Worm (Caenorhabditis elegans) whole organism, young adult: ENCODE data around the gene taf-7.2.

Source experiments
- B0019.2 ChIP-seq: fragments of 200-800 bp; sonication (Bioruptor generic); conservative IDR thresholded peaks from 2 replicates; pipeline ENCODE4 v1.3.6; 2022; ENCODE audit warnings: missing genetic modification reagents, missing genetic modification characterization, missing compliant biosample characterization
- B0261.1 ChIP-seq: sonication (generic microtip); optimal IDR thresholded peaks from 2 replicates; lab custom pipeline; 2016; ENCODE audit warnings: mild to moderate bottlenecking, missing genetic modification characterization, moderate library complexity, missing compliant biosample characterization
- D2030.7 ChIP-seq: fragments of 200-800 bp; sonication (Bioruptor generic); IDR thresholded peaks from 2 replicates; pipeline ENCODE4 v1.3.6; 2022; ENCODE audit warnings: missing genetic modification reagents, missing genetic modification characterization, missing compliant biosample characterization
- F23B12.7 ChIP-seq: sonication (generic microtip); optimal IDR thresholded peaks from 2 replicates; lab custom pipeline; 2017; ENCODE audit warnings: missing genetic modification characterization, mild to moderate bottlenecking, missing compliant biosample characterization, antibody characterized with exemption, moderate library complexity; ENCODE audit not compliant: insufficient read depth
- F33H1.4 ChIP-seq: fragments of 200-800 bp; sonication (Bioruptor generic); IDR thresholded peaks from 2 replicates; pipeline ENCODE4 v1.3.6; 2022; ENCODE audit warnings: missing genetic modification reagents, missing genetic modification characterization, missing compliant biosample characterization
- F39B2.1 ChIP-seq: fragments of 200-800 bp; sonication (Bioruptor generic); IDR thresholded peaks from 2 replicates; pipeline ENCODE4 v1.3.6; 2022; ENCODE audit warnings: missing genetic modification reagents, missing genetic modification characterization, missing compliant biosample characterization
- F52B5.7 ChIP-seq: sonication (generic microtip); optimal IDR thresholded peaks from 2 replicates; lab custom pipeline; 2016; ENCODE audit warnings: mild to moderate bottlenecking, missing genetic modification characterization, missing compliant biosample characterization
- K11D2.4 ChIP-seq: fragments of 200-800 bp; sonication (Bioruptor generic); IDR thresholded peaks from 2 replicates; pipeline ENCODE4 v1.3.6; 2022; ENCODE audit warnings: missing genetic modification reagents, missing genetic modification characterization, missing compliant biosample characterization
- K12H6.12 ChIP-seq: fragments of 200-800 bp; sonication (Bioruptor generic); optimal IDR thresholded peaks from 2 replicates; lab custom pipeline; 2018; ENCODE audit warnings: mild to moderate bottlenecking, missing genetic modification characterization, missing compliant biosample characterization
- Y53G8AR.9 ChIP-seq: fragments of 200-800 bp; sonication (Bioruptor generic); conservative IDR thresholded peaks from 2 replicates; pipeline ENCODE4 v1.3.6; 2022; ENCODE audit warnings: missing genetic modification reagents, missing genetic modification characterization, missing compliant biosample characterization
- Y67H2A.10 ChIP-seq: fragments of 200-800 bp; sonication (Bioruptor generic); conservative IDR thresholded peaks from 2 replicates; pipeline ENCODE4 v1.3.6; 2022; ENCODE audit warnings: missing genetic modification reagents, missing genetic modification characterization, missing compliant biosample characterization
- Y79H2A.3 ChIP-seq: fragments of 200-800 bp; sonication (Bioruptor generic); conservative IDR thresholded peaks from 2 replicates; pipeline ENCODE4 v1.3.6; 2022; ENCODE audit warnings: missing genetic modification reagents, missing genetic modification characterization, missing compliant biosample characterization
- ama-1 ChIP-seq, 3 experiments: fragments of 150-350 bp in 1 of 3; sonication (generic microtip) in 2 of 3; optimal IDR thresholded peaks; 2 replicates each; lab custom pipeline; 2014 to 2018; ENCODE audit warnings: missing biosample characterization in 2 of 3, missing genetic modification characterization in 2 of 3, missing genetic modification reagents in 2 of 3
- attf-5 ChIP-seq: fragments of 200-800 bp; sonication (Bioruptor generic); optimal IDR thresholded peaks from 2 replicates; lab custom pipeline; 2018; ENCODE audit warnings: mild to moderate bottlenecking, missing genetic modification characterization, missing compliant biosample characterization
- bed-2 ChIP-seq: fragments of 200-800 bp; sonication (Bioruptor generic); IDR thresholded peaks from 2 replicates; pipeline ENCODE4 v1.3.6; 2022; ENCODE audit warnings: missing genetic modification reagents, missing genetic modification characterization, missing compliant biosample characterization
- cebp-1 ChIP-seq, 2 experiments: fragments of 200-800 bp in 1 of 2; sonication (Bioruptor generic) in 1 of 2; sonication (generic microtip) in 1 of 2; IDR thresholded peaks in 1 of 2; optimal IDR thresholded peaks in 1 of 2; 2 replicates each; pipeline versions ENCODE4 v1.3.6 to Lab custom; 2017 to 2022; ENCODE audit warnings: missing compliant biosample characterization in 2 of 2, missing genetic modification characterization in 2 of 2, mild to moderate bottlenecking in 1 of 2, missing genetic modification reagents in 1 of 2, moderate library complexity in 1 of 2
- ceh-27 ChIP-seq: fragments of 200-800 bp; sonication (Bioruptor generic); optimal IDR thresholded peaks from 2 replicates; lab custom pipeline; 2018; ENCODE audit warnings: mild to moderate bottlenecking, missing genetic modification characterization, moderate library complexity, missing compliant biosample characterization
- dpff-1 ChIP-seq: sonication (generic microtip); optimal IDR thresholded peaks from 2 replicates; lab custom pipeline; 2017; ENCODE audit warnings: mild to moderate bottlenecking, missing genetic modification characterization, missing compliant biosample characterization
- dpl-1 ChIP-seq: fragments of 150-350 bp; optimal IDR thresholded peaks from 2 replicates; lab custom pipeline; 2014; ENCODE audit warnings: missing biosample characterization, missing genetic modification reagents, missing genetic modification characterization
- efl-1 ChIP-seq: fragments of 150-350 bp; optimal IDR thresholded peaks from 2 replicates; lab custom pipeline; 2014; ENCODE audit warnings: missing biosample characterization, missing genetic modification reagents, missing genetic modification characterization
- egrh-3 ChIP-seq: fragments of 200-800 bp; sonication (Bioruptor generic); IDR thresholded peaks from 2 replicates; pipeline ENCODE4 v1.3.6; 2022; ENCODE audit warnings: missing genetic modification reagents, missing genetic modification characterization, missing compliant biosample characterization
- ets-4 ChIP-seq: fragments of 200-800 bp; sonication (Bioruptor generic); optimal IDR thresholded peaks from 2 replicates; lab custom pipeline; 2018; ENCODE audit warnings: mild to moderate bottlenecking, missing genetic modification characterization, missing compliant biosample characterization
- hlh-26 ChIP-seq: fragments of 200-800 bp; sonication (Bioruptor generic); conservative IDR thresholded peaks from 2 replicates; pipeline ENCODE4 v1.3.6; 2022; ENCODE audit warnings: missing genetic modification reagents, missing genetic modification characterization, missing compliant biosample characterization
- hsf-1 ChIP-seq: fragments of 200-800 bp; sonication (Bioruptor generic); IDR thresholded peaks from 2 replicates; pipeline ENCODE4 v1.3.6; 2022; ENCODE audit warnings: missing genetic modification reagents, missing genetic modification characterization, missing compliant biosample characterization
- lag-1 ChIP-seq: fragments of 200-800 bp; sonication (Bioruptor generic); IDR thresholded peaks from 2 replicates; pipeline ENCODE4 v1.3.6; 2022; ENCODE audit warnings: missing genetic modification reagents, missing genetic modification characterization, missing compliant biosample characterization
- let-526 ChIP-seq: fragments of 200-800 bp; sonication (Bioruptor generic); IDR thresholded peaks from 2 replicates; pipeline ENCODE4 v1.3.6; 2022; ENCODE audit warnings: missing genetic modification reagents, missing genetic modification characterization, missing compliant biosample characterization
- lin-26 ChIP-seq: fragments of 200-800 bp; sonication (Bioruptor generic); IDR thresholded peaks from 2 replicates; pipeline ENCODE4 v1.3.6; 2022; ENCODE audit warnings: missing genetic modification reagents, missing genetic modification characterization, missing compliant biosample characterization
- lin-40 ChIP-seq: sonication (generic microtip); optimal IDR thresholded peaks from 2 replicates; lab custom pipeline; 2016; ENCODE audit warnings: missing genetic modification characterization, mild to moderate bottlenecking, missing compliant biosample characterization, missing genotype, missing genetic modification reagents
- lin-54 ChIP-seq: fragments of 200-800 bp; sonication (Bioruptor generic); optimal IDR thresholded peaks from 2 replicates; lab custom pipeline; 2018; ENCODE audit warnings: mild to moderate bottlenecking, missing genetic modification characterization, missing compliant biosample characterization
- lsl-1 ChIP-seq: fragments of 200-800 bp; sonication (Bioruptor generic); optimal IDR thresholded peaks from 2 replicates; lab custom pipeline; 2018; ENCODE audit warnings: mild to moderate bottlenecking, missing genetic modification characterization, moderate library complexity, missing compliant biosample characterization
- madf-3 ChIP-seq: fragments of 200-800 bp; sonication (Bioruptor generic); IDR thresholded peaks from 2 replicates; pipeline ENCODE4 v1.3.6; 2022; ENCODE audit warnings: missing genetic modification reagents, missing genetic modification characterization, missing compliant biosample characterization
- madf-6 ChIP-seq: fragments of 200-800 bp; sonication (Bioruptor generic); IDR thresholded peaks from 2 replicates; pipeline ENCODE4 v1.3.6; 2022; ENCODE audit warnings: missing genetic modification reagents, missing genetic modification characterization, missing compliant biosample characterization
- mcd-1 ChIP-seq: fragments of 200-800 bp; sonication (Bioruptor generic); IDR thresholded peaks from 2 replicates; pipeline ENCODE4 v1.3.6; 2022; ENCODE audit warnings: missing genetic modification reagents, missing genetic modification characterization, missing compliant biosample characterization
- rec-8 ChIP-seq, 2 experiments: sonication (generic microtip); optimal IDR thresholded peaks; 2 replicates each; lab custom pipeline; 2016; ENCODE audit warnings: mild to moderate bottlenecking in 2 of 2, missing genetic modification characterization in 2 of 2, missing genetic modification reagents in 2 of 2, missing genotype in 2 of 2, missing biosample characterization in 1 of 2, missing compliant biosample characterization in 1 of 2, moderate library complexity in 1 of 2
- rpc-1 ChIP-seq, 2 experiments: fragments of 150-350 bp in 1 of 2; sonication (generic microtip) in 1 of 2; optimal IDR thresholded peaks; 2 replicates each; lab custom pipeline; 2014 to 2018; ENCODE audit warnings: missing biosample characterization in 1 of 2, missing genetic modification characterization in 1 of 2, missing genetic modification reagents in 1 of 2, missing genotype in 1 of 2
- snpc-1.3 ChIP-seq: sonication (generic microtip); optimal IDR thresholded peaks from 2 replicates; lab custom pipeline; 2017; ENCODE audit warnings: missing genetic modification characterization, mild to moderate bottlenecking, missing compliant biosample characterization, antibody characterized with exemption, moderate library complexity, missing genotype, missing genetic modification reagents; ENCODE audit not compliant: insufficient read depth
- tbp1 ChIP-seq: fragments of 200-800 bp; sonication (Bioruptor generic); optimal IDR thresholded peaks from 2 replicates; lab custom pipeline; 2018; ENCODE audit warnings: mild to moderate bottlenecking, missing genetic modification characterization, missing compliant biosample characterization
- unc-130 ChIP-seq: sonication (generic microtip); optimal IDR thresholded peaks from 2 replicates; lab custom pipeline; 2016; ENCODE audit warnings: missing genetic modification reagents, missing genetic modification characterization, missing compliant biosample characterization
- xnd-1 ChIP-seq: sonication (generic microtip); optimal IDR thresholded peaks from 2 replicates; lab custom pipeline; 2016; ENCODE audit warnings: missing genotype, missing genetic modification reagents, missing genetic modification characterization, missing compliant biosample characterization
- zfh-2 ChIP-seq: fragments of 200-800 bp; sonication (Bioruptor generic); conservative IDR thresholded peaks from 2 replicates; pipeline ENCODE4 v1.3.6; 2022; ENCODE audit warnings: missing genetic modification reagents, missing genetic modification characterization, missing compliant biosample characterization
- ztf-25 ChIP-seq: fragments of 200-800 bp; sonication (Bioruptor generic); IDR thresholded peaks from 2 replicates; pipeline ENCODE4 v1.3.6; 2022; ENCODE audit warnings: missing genetic modification reagents, missing genetic modification characterization, missing compliant biosample characterization
- ztf-28 ChIP-seq: fragments of 200-800 bp; sonication (Bioruptor generic); IDR thresholded peaks from 2 replicates; pipeline ENCODE4 v1.3.6; 2022; ENCODE audit warnings: missing genetic modification reagents, missing genetic modification characterization, missing compliant biosample characterization

Gene taf-7.2

DNA sequence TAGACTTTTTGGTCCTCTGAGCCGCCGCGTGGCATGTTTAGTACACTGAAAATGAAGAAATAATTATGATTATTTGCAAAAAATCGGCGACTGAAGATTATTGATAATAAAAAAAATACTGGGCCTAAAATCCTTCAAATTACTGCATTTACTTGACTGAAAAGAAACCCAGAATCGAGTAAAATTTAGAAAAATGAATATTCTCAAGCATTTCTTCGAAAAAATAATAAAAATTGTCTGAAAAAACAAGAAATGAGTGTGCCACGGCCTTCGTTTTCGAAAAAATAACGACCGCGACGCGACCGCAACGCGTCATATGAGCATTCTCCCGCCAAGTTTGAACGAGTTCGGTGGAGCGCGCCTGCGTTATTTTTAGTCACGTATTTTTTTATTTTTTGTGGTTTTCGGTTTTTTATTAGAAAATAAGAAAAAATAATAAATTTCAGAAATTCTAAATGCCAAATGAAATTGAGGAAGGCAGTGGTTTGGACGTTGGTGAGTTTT, 14.7 kb upstream of the taf-7.2 start, which contains the start of the genes rsp-3 and spin-4 (continued):
- TF ChIP-seq ceh-27 (GFP tag; lab: Kevin White, UChicago) (peak; percentile 14), madf-3 (GFP tag; lab: Robert Waterston, UW) (peak; percentile 99), lin-40 (tag; lab: Kevin White, UChicago) (peak; percentile 17), F33H1.4 (GFP tag; lab: Robert Waterston, UW) (peak; percentile 44; the same call in 1 of the 2 replicates), lin-54 (peak; percentile 89), rpc-1 (optimal IDR thresholded peaks at IDR 0.05; lab: Kevin White, UChicago) (no peak), rpc-1 (tag; optimal IDR thresholded peaks at IDR 0.05; lab: Kevin White, UChicago) (no peak), cebp-1 (GFP tag; IDR thresholded peaks at IDR 0.05; lab: Robert Waterston, UW) (no peak), cebp-1 (tag; optimal IDR thresholded peaks at IDR 0.05; lab: Kevin White, UChicago) (peak; percentile 28), D2030.7 (GFP tag; lab: Robert Waterston, UW) (peak; percentile 56; the same call in 1 of the 2 replicates), dpl-1 (GFP tag; lab: Kevin White, UChicago) (peak; percentile 84), efl-1 (GFP tag; lab: Kevin White, UChicago) (peak; percentile 86), F23B12.7 (tag; lab: Kevin White, UChicago) (peak; percentile 72), let-526 (no peak), ztf-28 (no peak), dpff-1 (no peak), attf-5 (peak; percentile 87), hlh-26 (no peak), madf-6 (GFP tag; lab: Robert Waterston, UW) (peak; percentile 71), mcd-1 (GFP tag; lab: Robert Waterston, UW) (peak; percentile 86), lag-1 (GFP tag; lab: Robert Waterston, UW) (no peak), lsl-1 (peak; percentile 57), tbp1 (peak; percentile 36), snpc-1.3 (peak; percentile 57), ets-4 (GFP tag; lab: Kevin White, UChicago) (no peak)

DNA sequence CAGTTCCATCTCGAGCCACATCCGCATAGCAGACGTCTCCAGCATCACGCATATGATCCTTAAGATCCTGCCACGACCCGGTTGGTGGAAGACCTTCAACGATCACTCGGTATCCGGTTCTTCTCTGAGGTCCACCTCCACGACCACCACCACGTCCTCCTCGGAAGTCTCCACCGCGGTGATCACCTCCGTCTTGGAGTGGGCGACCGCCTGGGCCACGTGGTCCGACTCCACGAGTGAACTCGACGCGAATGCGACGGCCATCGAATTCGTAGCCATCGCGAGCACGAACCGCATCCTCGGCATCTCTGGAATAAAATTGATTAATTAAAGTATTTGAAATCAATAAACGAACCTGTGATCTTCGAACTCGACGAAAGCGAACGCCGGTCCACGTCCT, 14.2 kb upstream of the taf-7.2 start:
- TF ChIP-seq Y67H2A.10 (GFP tag; lab: Robert Waterston, UW), result no peak
- 0 out of 2 replicates have a peak, but pooled peaks have one; percentile 16 for TF ChIP-seq K11D2.4 (GFP tag; lab: Robert Waterston, UW)
- no peak for TF ChIP-seq hsf-1
- TF ChIP-seq F52B5.7 (tag; lab: Kevin White, UChicago), result peak; percentile 26
- TF ChIP-seq lin-40 (tag; lab: Kevin White, UChicago), result no peak
- peak; percentile 77 for TF ChIP-seq madf-3 (GFP tag; lab: Robert Waterston, UW)
- TF ChIP-seq egrh-3 (GFP tag; lab: Robert Waterston, UW), result peak; percentile 35; the same call in 1 of the 2 replicates
- peak; percentile 60 for TF ChIP-seq zfh-2 (GFP tag; lab: Robert Waterston, UW)
- no peak for TF ChIP-seq K12H6.12 (tag; lab: Kevin White, UChicago)
- TF ChIP-seq, all 124 proteins: peak for 5

DNA sequence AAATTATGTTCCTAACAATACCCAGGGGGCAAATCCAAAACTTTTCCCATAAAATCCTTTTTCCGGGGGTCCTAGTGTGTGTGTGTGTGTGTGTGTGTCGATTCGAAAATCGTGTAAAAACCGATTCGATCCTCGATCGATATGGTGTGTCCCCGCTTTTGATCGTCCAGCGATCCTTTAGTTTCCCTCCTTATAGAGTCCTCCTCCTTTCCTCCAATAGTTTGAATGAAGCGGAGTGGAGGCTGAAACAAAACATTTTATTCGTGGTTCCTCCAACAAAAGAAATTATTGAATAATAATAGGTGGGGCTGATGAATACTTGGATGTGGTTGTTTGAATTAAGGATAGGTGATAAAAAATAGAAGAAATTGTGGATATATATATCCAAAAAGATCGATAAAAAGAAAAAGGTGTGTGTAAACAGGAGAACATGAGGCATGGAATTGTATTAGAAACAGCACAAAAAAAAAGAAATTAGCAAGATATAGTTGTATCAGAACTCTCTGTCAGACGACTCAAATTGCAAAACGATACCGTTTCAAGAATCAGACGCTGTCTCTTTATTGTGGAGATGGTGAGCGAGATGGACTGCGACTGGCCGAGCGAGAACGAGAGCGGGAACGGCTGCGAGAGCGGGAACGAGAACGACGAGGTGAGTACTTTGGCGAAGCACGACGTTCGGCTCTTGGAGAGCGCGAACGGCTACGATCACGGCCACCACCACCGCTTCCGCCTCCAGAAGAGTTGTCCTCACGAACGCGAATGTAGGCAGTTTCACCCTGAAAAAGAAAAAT, 13.4 kb upstream of the taf-7.2 start:
- TF ChIP-seq hsf-1 (peak; percentile 53; the same call in 1 of the 2 replicates), bed-2 (GFP tag; lab: Robert Waterston, UW) (no peak), unc-130 (GFP tag; lab: Kevin White, UChicago) (no peak), rec-8 (tag; optimal IDR thresholded peaks at IDR 0.05; lab: Kevin White, UChicago) (no peak), B0261.1 (tag; lab: Kevin White, UChicago) (no peak), B0019.2 (GFP tag; lab: Robert Waterston, UW) (no peak), zfh-2 (GFP tag; lab: Robert Waterston, UW) (peak; percentile 33; the same call in 1 of the 2 replicates), ztf-25 (GFP tag; lab: Robert Waterston, UW) (0 out of 2 replicates have a peak, but pooled peaks have one; percentile 49), xnd-1 (tag; lab: Kevin White, UChicago) (no peak), Y79H2A.3 (0 out of 2 replicates have a peak, but pooled peaks have one; percentile 32), ama-1 (optimal IDR thresholded peaks at IDR 0.05; lab: Kevin White, UChicago) (no peak), ama-1 (GFP tag; optimal IDR thresholded peaks at IDR 0.05; lab: Kevin White, UChicago) (peak in 1 of 2 experiments; percentile 23), lin-26 (GFP tag; lab: Robert Waterston, UW) (peak; percentile 63), Y53G8AR.9 (GFP tag; lab: Robert Waterston, UW) (peak; percentile 77), F39B2.1 (GFP tag; lab: Robert Waterston, UW) (peak; percentile 32; the same call in 1 of the 2 replicates)
